Worm (Caenorhabditis elegans): ENCODE results near the gene hpo-26.

DNA sequence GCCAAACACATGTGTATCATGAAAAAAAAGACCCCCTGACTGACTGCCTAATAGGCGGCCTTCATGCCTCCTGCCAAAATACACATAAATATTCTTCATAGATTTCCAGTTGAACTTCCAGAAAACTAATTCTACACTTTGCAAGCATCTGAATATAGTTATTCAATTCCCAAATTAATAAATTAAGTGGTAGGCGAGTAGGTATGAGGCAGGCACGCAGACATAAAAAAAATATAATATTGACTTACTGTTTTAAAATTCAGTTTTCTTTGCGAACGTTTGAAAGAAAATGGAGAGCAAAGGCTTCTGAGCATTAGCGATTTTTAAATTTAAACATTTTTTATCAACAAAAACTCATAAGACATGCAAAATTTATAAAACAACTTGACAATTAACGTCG lies 45.0 kb downstream of the hpo-26 start:
- TF ChIP-seq snpc-4 (tag; optimal IDR thresholded peaks at IDR 0.05) (no peak), ama-1 (optimal IDR thresholded peaks at IDR 0.05) (no peak), daf-12 (tag; optimal IDR thresholded peaks at IDR 0.05) (no peak)
